Worm (Caenorhabditis elegans): ENCODE results near the gene misc-1.

Gene misc-1

DNA sequence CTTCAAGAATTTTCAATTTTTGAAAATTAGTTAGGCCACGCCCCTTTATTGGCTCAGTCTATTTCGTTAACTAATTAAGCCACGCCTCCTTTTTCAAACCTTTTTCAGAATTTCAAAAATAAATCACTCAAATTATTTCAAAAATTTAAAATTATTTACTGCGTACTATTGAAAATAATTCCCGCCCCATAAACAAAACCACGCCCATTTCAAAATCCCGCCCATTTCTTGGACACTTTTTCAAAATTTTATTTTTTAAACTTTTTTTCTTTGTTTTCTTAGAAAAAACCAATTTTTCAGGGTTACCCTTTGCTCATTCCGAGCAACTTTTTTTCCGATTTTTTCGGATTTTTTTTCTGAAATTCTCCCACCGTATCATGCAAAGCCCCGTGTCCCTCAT is 22.4 kb upstream of the misc-1 start, which contains the start of gene B0432.14:
TSS of gene B0432.14 (plus strand) at position 301 of the 400 bp plus-strand sequence.
- no peak for TF ChIP-seq ama-1 (optimal IDR thresholded peaks at IDR 0.05)
- TF ChIP-seq isw-1 (GFP tag; IDR thresholded peaks at IDR 0.05), result no peak
- TF ChIP-seq elt-2 (tag; optimal IDR thresholded peaks at IDR 0.05), result no peak
- TF ChIP-seq lin-13 (GFP tag; optimal IDR thresholded peaks at IDR 0.05), result no peak
- no peak for TF ChIP-seq nhr-90 (tag; optimal IDR thresholded peaks at IDR 0.05; ENCODE audit: poor library complexity)
- TF ChIP-seq dpl-1 (GFP tag; optimal IDR thresholded peaks at IDR 0.05), result no peak
- no peak for TF ChIP-seq aha-1 (tag; optimal IDR thresholded peaks at IDR 0.05)
- no peak for TF ChIP-seq nhr-11 (tag; optimal IDR thresholded peaks at IDR 0.05)
- TF ChIP-seq dsc-1 (tag; optimal IDR thresholded peaks at IDR 0.05), result no peak
- no peak for TF ChIP-seq ceh-90 (tag; optimal IDR thresholded peaks at IDR 0.05)
- no peak for TF ChIP-seq hlh-4 (tag; optimal IDR thresholded peaks at IDR 0.05)
- no peak for TF ChIP-seq lsy-2 (tag; optimal IDR thresholded peaks at IDR 0.05)
- no peak for TF ChIP-seq tlp-1 (tag; optimal IDR thresholded peaks at IDR 0.05)
- TF ChIP-seq mab-9 (GFP tag; IDR thresholded peaks at IDR 0.05), result no peak

DNA sequence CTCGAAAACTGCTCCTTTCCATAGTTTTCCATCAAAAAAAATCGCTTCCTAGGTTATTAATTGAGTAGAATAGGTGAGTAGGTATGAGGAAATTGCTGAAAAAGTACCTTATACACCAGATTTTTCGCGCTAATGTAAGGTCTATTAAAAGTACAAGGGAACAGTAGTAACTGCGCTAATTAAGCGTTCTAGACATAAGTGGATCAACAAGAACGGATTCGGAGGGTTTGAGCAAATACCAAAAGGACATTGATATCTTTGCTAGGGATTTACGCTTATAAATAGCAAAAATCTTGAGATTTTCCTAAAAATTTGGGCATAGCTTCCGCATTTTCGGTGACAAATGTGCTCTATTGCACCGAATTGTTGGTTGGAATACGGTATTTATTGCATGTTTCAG is 12.6 kb upstream of the misc-1 start, which contains the start of gene B0432.7:
TSS of gene B0432.7 (minus strand) at position 101 of the 400 bp plus-strand sequence.
- TF ChIP-seq zag-1 (tag; optimal IDR thresholded peaks at IDR 0.05), result no peak
- TF ChIP-seq ceh-8 (GFP tag; optimal IDR thresholded peaks at IDR 0.05), result no peak
- TF ChIP-seq C04F5.9 (tag; optimal IDR thresholded peaks at IDR 0.05), result no peak
- TF ChIP-seq nhr-47 (tag; optimal IDR thresholded peaks at IDR 0.05), result no peak
- TF ChIP-seq nhr-11 (tag; optimal IDR thresholded peaks at IDR 0.05), result no peak
- no peak for TF ChIP-seq ztf-11 (tag; optimal IDR thresholded peaks at IDR 0.05)
- TF ChIP-seq nhr-19 (GFP tag; conservative IDR thresholded peaks at IDR 0.05), result no peak
- TF ChIP-seq egl-27 (tag; optimal IDR thresholded peaks at IDR 0.05), result no peak

DNA sequence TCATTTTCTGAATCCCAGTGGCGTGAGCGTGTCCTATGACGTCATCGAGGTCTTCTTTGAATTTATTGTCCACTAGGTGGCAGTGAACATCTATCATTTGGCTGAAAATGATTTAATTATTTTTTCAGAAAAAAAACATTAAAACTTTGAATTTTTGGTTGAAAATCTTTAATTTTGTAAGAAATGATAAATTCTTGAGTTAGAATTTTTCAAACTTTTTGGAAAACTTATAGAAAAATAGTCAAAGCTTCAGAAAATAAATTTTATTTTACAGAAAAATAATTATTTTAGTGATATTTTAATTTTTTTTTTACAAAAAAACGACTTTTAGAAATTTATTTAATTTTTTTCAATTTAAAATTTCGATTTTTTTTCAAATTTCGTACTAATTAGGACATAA is 7.8 kb upstream of the misc-1 start, which contains the start of gene B0432.8:
TSS of gene B0432.8 (minus strand) at position 101 of the 400 bp plus-strand sequence.
- TF ChIP-seq C16A3.4 (tag; optimal IDR thresholded peaks at IDR 0.05) (no peak), zag-1 (tag; optimal IDR thresholded peaks at IDR 0.05) (no peak), nhr-12 (tag; optimal IDR thresholded peaks at IDR 0.05) (no peak), nhr-47 (tag; optimal IDR thresholded peaks at IDR 0.05) (no peak), ceh-88 (GFP tag; IDR thresholded peaks at IDR 0.05) (no peak), snpc-4 (tag; optimal IDR thresholded peaks at IDR 0.05) (no peak), nhr-84 (tag; optimal IDR thresholded peaks at IDR 0.05) (no peak), unc-130 (tag; optimal IDR thresholded peaks at IDR 0.05) (no peak), nhr-237 (tag; optimal IDR thresholded peaks at IDR 0.05) (no peak), zip-4 (GFP tag; optimal IDR thresholded peaks at IDR 0.05) (no peak), egl-27 (tag; optimal IDR thresholded peaks at IDR 0.05) (no peak), nhr-11 (tag; optimal IDR thresholded peaks at IDR 0.05) (no peak), ceh-82 (tag; optimal IDR thresholded peaks at IDR 0.05) (no peak)

DNA sequence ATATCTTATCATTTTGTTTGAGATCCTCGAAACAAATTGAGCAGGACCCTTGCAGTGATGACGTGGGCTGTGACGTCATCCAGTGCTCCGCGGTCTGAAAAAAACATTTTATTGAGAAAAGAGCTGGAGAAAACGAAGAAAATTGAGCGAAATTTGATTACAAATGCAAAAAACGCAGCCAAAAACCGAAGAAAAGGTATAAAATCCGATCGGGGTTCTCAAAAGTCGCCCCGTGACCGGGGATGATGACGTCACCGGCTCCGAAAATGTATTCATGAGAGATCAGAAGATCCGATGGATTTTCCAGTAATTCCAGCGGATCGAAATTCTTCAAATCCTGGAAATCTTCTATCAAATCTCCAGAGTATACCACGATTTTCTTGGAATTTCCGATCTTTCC is 3.9 kb upstream of the misc-1 start, which contains the start of gene trul-1:
TSS of gene trul-1 (minus strand) at position 101 of the 400 bp plus-strand sequence.
- TF ChIP-seq dsc-1 (tag; optimal IDR thresholded peaks at IDR 0.05), result no peak
- TF ChIP-seq lsy-2 (tag; optimal IDR thresholded peaks at IDR 0.05), result no peak
- TF ChIP-seq lin-39 (tag; optimal IDR thresholded peaks at IDR 0.05), result no peak
- TF ChIP-seq egl-13 (tag; optimal IDR thresholded peaks at IDR 0.05), result no peak
- TF ChIP-seq nhr-237 (tag; optimal IDR thresholded peaks at IDR 0.05), result no peak
- TF ChIP-seq grh-1 (GFP tag; IDR thresholded peaks at IDR 0.05), result no peak
- TF ChIP-seq C16A3.4 (tag; optimal IDR thresholded peaks at IDR 0.05), result no peak
- TF ChIP-seq mdl-1 (tag; optimal IDR thresholded peaks at IDR 0.05), result no peak
- no peak for TF ChIP-seq fkh-8 (tag; optimal IDR thresholded peaks at IDR 0.05)
- TF ChIP-seq irx-1 (tag; optimal IDR thresholded peaks at IDR 0.05), result no peak
- no peak for TF ChIP-seq C04F5.9 (tag; optimal IDR thresholded peaks at IDR 0.05)
- no peak for TF ChIP-seq nhr-11 (tag; optimal IDR thresholded peaks at IDR 0.05)
- no peak for TF ChIP-seq pag-3 (tag; optimal IDR thresholded peaks at IDR 0.05; ENCODE audit: borderline replicate concordance, insufficient read depth)

Data from whole organism, L1 larva.